Worm (Caenorhabditis elegans): ENCODE measurements around the gene mrpl-4.

DNA sequence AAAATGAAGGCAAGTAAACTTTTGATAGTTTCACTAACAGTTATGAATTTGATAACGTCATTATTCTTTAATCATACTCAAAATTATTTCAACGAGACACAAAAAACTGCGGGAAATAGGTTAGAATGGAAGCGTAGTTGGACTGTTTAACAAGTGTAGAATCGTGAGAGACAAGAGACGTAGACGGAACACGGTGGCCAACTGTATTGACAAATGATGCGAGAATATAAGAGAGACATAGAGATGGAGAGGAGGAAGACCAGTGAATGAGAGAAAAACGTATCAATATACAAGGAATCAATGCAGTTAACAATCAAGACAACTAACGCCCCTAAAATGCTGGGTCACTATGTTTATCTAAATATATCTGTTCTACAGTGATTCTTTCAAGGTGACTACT lies 21.4 kb upstream of the mrpl-4 start:
- no peak for TF ChIP-seq him-1 (tag; optimal IDR thresholded peaks at IDR 0.05)
- no peak for TF ChIP-seq W03F9.2 (tag; optimal IDR thresholded peaks at IDR 0.05)

Data from whole organism, L4/young adult.